Worm (Caenorhabditis elegans) whole organism, L1 larva: ENCODE measurements around the gene T25B9.11.

ENCODE experiments used
- C16A3.4 ChIP-seq: fragments of 150-350 bp; optimal IDR thresholded peaks from 2 replicates; lab custom pipeline; 2014; ENCODE audit warnings: missing biosample characterization, missing genetic modification characterization
- efl-1 ChIP-seq, 4 experiments: fragments of 150-350 bp; optimal IDR thresholded peaks in 3 of 4; peaks in 1 of 4; 1 replicate in 1 of 4; 2 replicates in 3 of 4; lab custom pipeline; 2014; ENCODE audit warnings: missing biosample characterization in 2 of 4, missing genetic modification characterization in 2 of 4, missing genetic modification reagents in 2 of 4
- efl-3 ChIP-seq: fragments of 200-800 bp; sonication (Bioruptor generic); optimal IDR thresholded peaks from 2 replicates; lab custom pipeline; 2018; ENCODE audit warnings: mild to moderate bottlenecking, missing genetic modification characterization, missing compliant biosample characterization
- hlh-17 ChIP-seq: fragments of 200-800 bp; sonication (Bioruptor generic); optimal IDR thresholded peaks from 2 replicates; lab custom pipeline; 2018; ENCODE audit warnings: missing genetic modification characterization, mild to moderate bottlenecking, missing compliant biosample characterization, moderate library complexity, borderline replicate concordance
- nhr-28 ChIP-seq: fragments of 150-350 bp; optimal IDR thresholded peaks from 2 replicates; lab custom pipeline; 2014; ENCODE audit warnings: missing biosample characterization, missing genetic modification characterization
- nhr-85 ChIP-seq: sonication (generic microtip); peaks from one replicate; lab custom pipeline; 2016; ENCODE audit warnings: missing genetic modification characterization, inconsistent platforms, missing compliant biosample characterization
- snpc-4 ChIP-seq: fragments of 150-350 bp; optimal IDR thresholded peaks from 2 replicates; lab custom pipeline; 2014; ENCODE audit warnings: missing biosample characterization, missing genetic modification characterization
- unc-62 ChIP-seq: fragments of 150-350 bp; optimal IDR thresholded peaks from 2 replicates; lab custom pipeline; 2014; ENCODE audit warnings: missing biosample characterization, missing genetic modification reagents, missing genetic modification characterization
- zag-1 ChIP-seq: fragments of 150-350 bp; optimal IDR thresholded peaks from 2 replicates; lab custom pipeline; 2014; ENCODE audit warnings: missing biosample characterization, missing genetic modification characterization

DNA sequence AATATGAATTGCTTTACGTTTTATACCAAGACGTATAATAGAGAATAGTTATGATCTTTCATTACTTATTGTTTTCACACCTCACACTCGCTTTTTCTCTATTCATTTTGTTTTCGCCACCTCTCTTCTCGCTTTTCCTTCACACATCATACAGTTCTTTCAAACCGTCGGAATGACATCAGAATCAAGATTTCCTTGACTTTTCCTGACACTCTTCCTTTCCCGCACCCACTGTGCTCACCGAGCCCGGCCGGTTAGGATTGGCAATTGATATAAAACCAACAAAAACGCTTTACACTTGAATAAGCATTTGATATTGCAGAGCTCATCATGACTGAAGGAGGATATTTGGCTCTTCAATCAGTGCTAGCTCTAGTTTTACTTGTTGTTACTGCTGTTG, 35.0 kb downstream of the T25B9.11 start, which contains the start of gene zipt-2.1:
- TF ChIP-seq hlh-17 (GFP tag; lab: Kevin White, UChicago) (no peak), snpc-4 (tag; lab: Kevin White, UChicago) (no peak), efl-3 (GFP tag; lab: Kevin White, UChicago) (no peak), nhr-85 (tag; lab: Kevin White, UChicago) (no peak), zag-1 (tag; lab: Kevin White, UChicago) (no peak), nhr-28 (no peak), unc-62 (GFP tag; lab: Kevin White, UChicago) (no peak), C16A3.4 (no peak), efl-1 (optimal IDR thresholded peaks at IDR 0.05; lab: Kevin White, UChicago) (no peak), efl-1 (GFP tag; optimal IDR thresholded peaks at IDR 0.05 in 1 of 2; lab: Kevin White, UChicago) (no peak)
